Worm (Caenorhabditis elegans): ENCODE results near the gene Y54G2A.57.
A peak's percentile ranks its signal among the peaks of the same experiment; 100 is the strongest.

DNA sequence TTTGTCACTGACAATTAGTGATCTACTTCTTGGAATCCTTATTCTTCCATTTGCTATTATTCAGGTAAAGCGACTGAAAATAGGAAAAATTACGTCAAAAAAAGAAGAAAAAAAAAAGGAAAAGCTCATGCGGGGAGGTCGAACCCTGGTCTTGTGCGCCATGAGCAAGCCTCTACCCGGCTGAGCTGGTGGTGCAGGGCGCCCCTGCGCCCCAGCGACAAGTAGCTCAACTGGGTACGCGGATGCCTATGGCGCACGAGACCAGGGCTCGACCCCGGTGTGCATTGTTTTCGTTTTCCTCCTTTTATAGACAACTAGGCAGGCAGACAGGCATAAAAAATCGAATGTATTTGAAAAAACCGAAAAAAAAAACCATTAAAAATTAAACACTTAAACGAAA is 9.5 kb upstream of the Y54G2A.57 start:
- TF ChIP-seq aly-2 (tag; optimal IDR thresholded peaks at IDR 0.05) (no peak), ceh-32 (tag; optimal IDR thresholded peaks at IDR 0.05; ENCODE audit: poor library complexity) (no peak), sdz-12 (GFP tag; optimal IDR thresholded peaks at IDR 0.05) (no peak), egl-27 (tag; optimal IDR thresholded peaks at IDR 0.05) (no peak), nhr-42 (GFP tag; IDR thresholded peaks at IDR 0.05) (no peak), snpc-1.2 (GFP tag; IDR thresholded peaks at IDR 0.05) (no peak), unc-130 (GFP tag; optimal IDR thresholded peaks at IDR 0.05) (no peak), ceh-82 (tag; optimal IDR thresholded peaks at IDR 0.05) (no peak), unc-62 (GFP tag; optimal IDR thresholded peaks at IDR 0.05 in 1 of 2) (peak in 1 of 2 experiments; percentile 29), unc-62 (tag; optimal IDR thresholded peaks at IDR 0.05) (no peak), hif-1 (tag; optimal IDR thresholded peaks at IDR 0.05) (no peak), lir-3 (tag; optimal IDR thresholded peaks at IDR 0.05) (no peak), nhr-28 (tag; optimal IDR thresholded peaks at IDR 0.05) (no peak), lin-15B (tag; optimal IDR thresholded peaks at IDR 0.05) (no peak)
